Worm (Caenorhabditis elegans): ENCODE measurements around the gene vha-6.

- TF ChIP-seq pes-1 (GFP tag; IDR thresholded peaks at IDR 0.05) (no peak), ama-1 (optimal IDR thresholded peaks at IDR 0.05) (no peak), flt-1 (GFP tag; IDR thresholded peaks at IDR 0.05) (no peak), hmbx-1 (tag; optimal IDR thresholded peaks at IDR 0.05) (no peak), ceh-13 (GFP tag; optimal IDR thresholded peaks at IDR 0.05) (no peak), aly-1 (tag; optimal IDR thresholded peaks at IDR 0.05) (no peak), ets-7 (tag; optimal IDR thresholded peaks at IDR 0.05) (no peak), hnd-1 (tag; optimal IDR thresholded peaks at IDR 0.05) (no peak), sea-1 (GFP tag; conservative IDR thresholded peaks at IDR 0.05) (no peak)
Measured at ce11 chrII:11469574-11470108, 31.4 kb upstream of the vha-6 start, which contains the start of gene cisd-1.
